Fruit fly (Drosophila melanogaster) whole organism, embryonic: ENCODE measurements around the gene CG43049.
A peak's percentile ranks its signal among the peaks of the same experiment; 100 is the strongest.

Source experiments
- Adf1 ChIP-seq: fragments of 200-800 bp; sonication (Bioruptor generic); IDR thresholded peaks from 2 replicates; pipeline ENCODE4 v1.3.6; 2022; ENCODE audit warnings: missing biosample characterization, missing genetic modification characterization
- CG10543 ChIP-seq: fragments of 200-800 bp; sonication (Bioruptor generic); optimal IDR thresholded peaks from 3 replicates; lab custom pipeline; 2017; ENCODE audit warnings: missing biosample characterization, mild to moderate bottlenecking, missing genetic modification characterization, moderate library complexity
- CG11247 ChIP-seq: fragments of 200-800 bp; sonication (Bioruptor generic); IDR thresholded peaks from 2 replicates; pipeline ENCODE4 v1.3.6; 2022; ENCODE audit warnings: missing biosample characterization, missing genetic modification characterization
- CG11560 ChIP-seq: fragments of 200-800 bp; sonication (Bioruptor generic); IDR thresholded peaks from 3 replicates; pipeline ENCODE4 v1.3.6; 2022; ENCODE audit warnings: missing biosample characterization, missing genetic modification characterization
- CG15073 ChIP-seq: fragments of 200-800 bp; sonication (Bioruptor generic); optimal IDR thresholded peaks from 2 replicates; lab custom pipeline; 2016; ENCODE audit warnings: missing biosample characterization, missing genetic modification characterization
- CG1529 ChIP-seq: fragments of 200-800 bp; sonication (Bioruptor generic); optimal IDR thresholded peaks from 3 replicates; lab custom pipeline; 2018; ENCODE audit warnings: missing biosample characterization, missing genetic modification characterization
- CG17359 ChIP-seq: fragments of 200-800 bp; sonication (Bioruptor generic); optimal IDR thresholded peaks from 3 replicates; lab custom pipeline; 2018; ENCODE audit warnings: missing biosample characterization, mild to moderate bottlenecking, missing genetic modification characterization, moderate library complexity
- CG17829 ChIP-seq: fragments of 200-800 bp; optimal IDR thresholded peaks from 2 replicates; lab custom pipeline; 2019; ENCODE audit warnings: missing biosample characterization, mild to moderate bottlenecking, missing genetic modification characterization, moderate library complexity
- CG2199 ChIP-seq: fragments of 200-800 bp; sonication (Bioruptor generic); IDR thresholded peaks from 3 replicates; pipeline ENCODE4 v1.3.6; 2022; ENCODE audit warnings: missing biosample characterization, missing genetic modification characterization
- CG30020 ChIP-seq: fragments of 200-800 bp; optimal IDR thresholded peaks from 2 replicates; lab custom pipeline; 2019; ENCODE audit warnings: missing biosample characterization, mild to moderate bottlenecking, missing genetic modification characterization, moderate library complexity
- CG30431 ChIP-seq: fragments of 200-800 bp; sonication (Bioruptor generic); optimal IDR thresholded peaks from 2 replicates; lab custom pipeline; 2017; ENCODE audit warnings: missing biosample characterization, missing genetic modification characterization
- CG32532 ChIP-seq: fragments of 200-800 bp; sonication (Bioruptor generic); IDR thresholded peaks from 2 replicates; pipeline ENCODE4 v1.3.6; 2022; ENCODE audit warnings: missing biosample characterization, missing genetic modification characterization
- CG3847 ChIP-seq: fragments of 200-800 bp; sonication (Bioruptor generic); IDR thresholded peaks from 2 replicates; pipeline ENCODE4 v1.3.6; 2022; ENCODE audit warnings: missing biosample characterization, missing genetic modification characterization
- CG6254 ChIP-seq: fragments of 200-800 bp; sonication (Bioruptor generic); optimal IDR thresholded peaks from 3 replicates; lab custom pipeline; 2017; ENCODE audit warnings: mild to moderate bottlenecking, missing biosample characterization, missing genetic modification reagents, missing genetic modification characterization
- CkIIα-i1 ChIP-seq: fragments of 200-800 bp; sonication (Bioruptor generic); IDR thresholded peaks from 2 replicates; pipeline ENCODE4 v1.3.6; 2022; ENCODE audit warnings: missing biosample characterization, missing genetic modification characterization
- Dbx ChIP-seq: fragments of 200-800 bp; sonication (Bioruptor generic); IDR thresholded peaks from 3 replicates; pipeline ENCODE4 v1.3.6; 2022; ENCODE audit warnings: missing biosample characterization, missing genetic modification characterization
- Dip2 ChIP-seq: fragments of 200-800 bp; sonication (Bioruptor generic); IDR thresholded peaks from 2 replicates; pipeline ENCODE4 v1.3.6; 2022; ENCODE audit warnings: missing biosample characterization, missing genetic modification characterization
- HLHmδ ChIP-seq: fragments of 200-800 bp; sonication (Bioruptor generic); optimal IDR thresholded peaks from 2 replicates; lab custom pipeline; 2018; ENCODE audit warnings: missing biosample characterization, mild to moderate bottlenecking, missing genetic modification characterization, moderate library complexity
- Hey ChIP-seq: fragments of 200-800 bp; sonication (Bioruptor generic); optimal IDR thresholded peaks from 3 replicates; lab custom pipeline; 2018; ENCODE audit warnings: missing biosample characterization, mild to moderate bottlenecking, missing genetic modification characterization
- Hmr ChIP-seq: fragments of 200-800 bp; sonication (Bioruptor generic); optimal IDR thresholded peaks from 3 replicates; lab custom pipeline; 2017; ENCODE audit warnings: mild to moderate bottlenecking, missing biosample characterization, missing genetic modification reagents, missing genetic modification characterization
- Hsf ChIP-seq: fragments of 200-800 bp; sonication (Bioruptor generic); optimal IDR thresholded peaks from 3 replicates; lab custom pipeline; 2016; ENCODE audit warnings: missing biosample characterization, missing genetic modification characterization
- Lhr ChIP-seq: fragments of 200-800 bp; sonication (Bioruptor generic); optimal IDR thresholded peaks from 3 replicates; lab custom pipeline; 2017; ENCODE audit warnings: mild to moderate bottlenecking, missing biosample characterization, missing genetic modification reagents, missing genetic modification characterization
- NK7.1 ChIP-seq: fragments of 200-800 bp; sonication (Bioruptor generic); optimal IDR thresholded peaks from 3 replicates; lab custom pipeline; 2016; ENCODE audit warnings: missing biosample characterization, missing genetic modification characterization
- NfI ChIP-seq: fragments of 200-800 bp; sonication (Bioruptor generic); optimal IDR thresholded peaks from 3 replicates; lab custom pipeline; 2018; ENCODE audit warnings: missing biosample characterization, mild to moderate bottlenecking, missing genetic modification characterization, moderate library complexity
- TFAM ChIP-seq: fragments of 200-800 bp; sonication (Bioruptor generic); optimal IDR thresholded peaks from 2 replicates; lab custom pipeline; 2017; ENCODE audit warnings: missing biosample characterization, missing genetic modification characterization, inconsistent platforms
- Taf1 ChIP-seq: fragments of 200-800 bp; sonication (Bioruptor generic); IDR thresholded peaks from 2 replicates; pipeline ENCODE4 v1.3.6; 2022; ENCODE audit warnings: missing biosample characterization, missing genetic modification characterization
- abd-A ChIP-seq: fragments of 200-800 bp; sonication (Bioruptor generic); optimal IDR thresholded peaks from 3 replicates; lab custom pipeline; 2019; ENCODE audit warnings: missing biosample characterization, mild to moderate bottlenecking, missing genetic modification characterization, moderate library complexity
- ato ChIP-seq: fragments of 200-800 bp; sonication (Bioruptor generic); IDR thresholded peaks from 2 replicates; pipeline ENCODE4 v1.3.6; 2022; ENCODE audit warnings: missing biosample characterization, missing genetic modification characterization; ENCODE audit not compliant: partially characterized antibody
- bcd ChIP-seq: fragments of 200-800 bp; sonication (Bioruptor generic); optimal IDR thresholded peaks from 2 replicates; lab custom pipeline; 2017; ENCODE audit warnings: missing biosample characterization, mild to moderate bottlenecking, missing genetic modification characterization
- bsh ChIP-seq, 2 experiments: fragments of 200-800 bp; sonication (Bioruptor generic); optimal IDR thresholded peaks; 2 replicates each; lab custom pipeline; 2017 to 2018; ENCODE audit warnings: mild to moderate bottlenecking in 2 of 2, missing biosample characterization in 2 of 2, missing genetic modification characterization in 2 of 2, moderate library complexity in 1 of 2
- dm ChIP-seq: fragments of 200-800 bp; sonication (Bioruptor generic); optimal IDR thresholded peaks from 3 replicates; lab custom pipeline; 2016; ENCODE audit warnings: missing biosample characterization, missing genetic modification characterization
- fru ChIP-seq: fragments of >200 bp; optimal IDR thresholded peaks from 2 replicates; lab custom pipeline; 2017
- gfzf ChIP-seq: fragments of 200-800 bp; sonication (Bioruptor generic); optimal IDR thresholded peaks from 2 replicates; lab custom pipeline; 2016; ENCODE audit warnings: missing biosample characterization, mild to moderate bottlenecking, missing genetic modification characterization, moderate library complexity
- hth ChIP-seq: fragments of >200 bp; optimal IDR thresholded peaks from 2 replicates; lab custom pipeline; 2017; ENCODE audit warnings: inconsistent platforms
- ken ChIP-seq: fragments of 200-800 bp; sonication (Bioruptor generic); IDR thresholded peaks from 3 replicates; pipeline ENCODE4 v1.3.6; 2022; ENCODE audit warnings: missing biosample characterization, missing genetic modification characterization
- mirr ChIP-seq: fragments of 200-800 bp; sonication (Bioruptor generic); optimal IDR thresholded peaks from 3 replicates; lab custom pipeline; 2018; ENCODE audit warnings: missing biosample characterization, mild to moderate bottlenecking, missing genetic modification characterization
- nau ChIP-seq: fragments of 200-800 bp; sonication (Bioruptor generic); optimal IDR thresholded peaks from 3 replicates; lab custom pipeline; 2017; ENCODE audit warnings: missing biosample characterization, mild to moderate bottlenecking, missing genetic modification characterization, missing genetic modification reagents
- nmo ChIP-seq: fragments of 200-800 bp; sonication (Bioruptor generic); optimal IDR thresholded peaks from 2 replicates; lab custom pipeline; 2018; ENCODE audit warnings: missing biosample characterization, mild to moderate bottlenecking, missing genetic modification characterization, moderate library complexity
- onecut ChIP-seq: fragments of 200-800 bp; sonication (Bioruptor generic); IDR thresholded peaks from 2 replicates; pipeline ENCODE4 v1.3.6; 2022; ENCODE audit warnings: missing biosample characterization, missing genetic modification characterization
- pfk ChIP-seq: fragments of 200-800 bp; sonication (Bioruptor generic); optimal IDR thresholded peaks from 2 replicates; lab custom pipeline; 2018; ENCODE audit warnings: missing biosample characterization, mild to moderate bottlenecking, missing genetic modification characterization, moderate library complexity
- pita ChIP-seq: fragments of 200-800 bp; sonication (Bioruptor generic); optimal IDR thresholded peaks from 2 replicates; lab custom pipeline; 2017; ENCODE audit warnings: missing biosample characterization, mild to moderate bottlenecking, missing genetic modification characterization
- pum ChIP-seq: fragments of 200-800 bp; sonication (Bioruptor generic); optimal IDR thresholded peaks from 2 replicates; lab custom pipeline; 2016; ENCODE audit warnings: missing biosample characterization, missing genetic modification characterization
- run ChIP-seq: fragments of 200-800 bp; sonication (Bioruptor generic); optimal IDR thresholded peaks from 3 replicates; lab custom pipeline; 2018; ENCODE audit warnings: missing biosample characterization, mild to moderate bottlenecking, missing genetic modification characterization
- sim ChIP-seq: fragments of 200-800 bp; sonication (Bioruptor generic); IDR thresholded peaks from 2 replicates; pipeline ENCODE4 v1.3.6; 2022; ENCODE audit warnings: missing biosample characterization, missing genetic modification characterization
- sima ChIP-seq: fragments of 200-800 bp; sonication (Bioruptor generic); optimal IDR thresholded peaks from 2 replicates; lab custom pipeline; 2016; ENCODE audit warnings: missing biosample characterization, missing genetic modification characterization
- tll ChIP-seq, 2 experiments: fragments of 200-800 bp in 1 of 2; fragments of >200 bp in 1 of 2; sonication (Bioruptor generic) in 1 of 2; optimal IDR thresholded peaks; 2 replicates each; lab custom pipeline; 2017 to 2019; ENCODE audit warnings: missing biosample characterization in 2 of 2, missing genetic modification characterization in 2 of 2, mild to moderate bottlenecking in 1 of 2, moderate library complexity in 1 of 2
- usp ChIP-seq: fragments of >200 bp; optimal IDR thresholded peaks from 2 replicates; lab custom pipeline; 2017; ENCODE audit warnings: missing biosample characterization, missing genetic modification characterization
- wdn ChIP-seq: fragments of 200-800 bp; sonication (Bioruptor generic); IDR thresholded peaks from 2 replicates; pipeline ENCODE4 v1.3.6; 2022; ENCODE audit warnings: missing biosample characterization, missing genetic modification characterization

CG43049 gene

DNA sequence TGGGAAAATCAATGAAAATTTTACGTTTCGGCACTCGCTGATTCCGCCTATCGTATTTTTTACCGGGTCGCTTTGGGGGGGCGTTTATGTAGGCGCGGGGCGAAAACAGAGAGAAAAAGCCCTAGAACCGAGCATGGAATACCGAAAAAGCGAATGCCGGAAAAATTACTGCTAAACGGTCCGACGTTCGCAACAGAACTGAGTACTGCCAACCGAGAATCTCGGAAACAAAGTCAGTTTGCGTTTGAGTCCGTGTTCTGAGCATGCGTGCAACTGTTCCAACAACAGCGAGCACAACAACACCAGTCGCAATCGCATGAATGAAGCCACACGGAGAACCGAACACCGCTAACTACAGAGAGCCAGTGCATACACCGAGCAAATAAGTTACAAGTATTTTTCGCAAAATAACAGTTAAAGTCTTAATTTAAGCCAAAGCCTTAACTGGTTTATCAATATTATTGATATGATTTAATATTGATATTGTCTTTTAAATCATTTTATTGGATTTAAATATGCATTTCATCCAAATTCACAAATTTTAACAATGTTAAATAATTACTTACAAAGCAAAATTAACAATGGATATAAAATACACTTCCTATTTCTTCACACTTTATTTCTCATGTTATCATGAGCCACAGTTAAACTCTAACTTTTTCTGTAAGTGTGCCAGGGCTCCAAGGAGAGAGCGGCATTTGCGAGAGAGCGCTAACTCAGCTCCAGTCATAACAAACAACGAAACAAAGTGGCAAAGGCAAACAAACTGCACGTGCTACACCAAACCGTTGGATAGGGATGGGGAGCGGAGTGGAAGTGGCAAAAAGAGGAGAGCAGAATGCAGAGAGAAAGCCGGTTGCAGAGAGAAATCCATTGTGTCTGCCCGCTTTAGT is 34.4 kb upstream of the CG43049 start, which contains the start of gene CG3961 (continued):
- TF ChIP-seq pfk (GFP tag; lab: Kevin White, UChicago) (no peak), Hey (peak; percentile 59), fru (lab: Kevin White, UChicago) (no peak), run (peak; percentile 97), CG6254 (peak; percentile 96), Taf1 (GFP tag; lab: Robert Waterston, UW) (peak; percentile 51; the same call in 1 of the 2 replicates), CG11247 (GFP tag; lab: Robert Waterston, UW) (peak; percentile 65), NK7.1 (peak; percentile 81), HLHmδ (GFP tag; lab: Kevin White, UChicago) (peak; percentile 97), hth (lab: Kevin White, UChicago) (no peak), Dip2 (GFP tag; lab: Robert Waterston, UW) (no peak; the same call in 1 of the 2 replicates), Dbx (GFP tag; lab: Robert Waterston, UW) (peak; percentile 80), wdn (peak; percentile 80), Adf1 (peak; percentile 40), Hmr (GFP tag; lab: Kevin White, UChicago) (peak; percentile 98), CG30431 (GFP tag; lab: Kevin White, UChicago) (peak; percentile 94), ken (GFP tag; lab: Robert Waterston, UW) (peak; percentile 80; the same call in 2 of the 3 replicates), nau (GFP tag; lab: Kevin White, UChicago) (peak; percentile 95), Lhr (GFP tag; lab: Kevin White, UChicago) (peak; percentile 95), sim (GFP tag; lab: Robert Waterston, UW) (peak; percentile 80; the same call in 1 of the 2 replicates), pita (GFP tag; lab: Kevin White, UChicago) (no peak), CG17829 (tag; lab: Kevin White, UChicago) (peak; percentile 99), TFAM (peak; percentile 88), tll (GFP tag; optimal IDR thresholded peaks at IDR 0.05; lab: Kevin White, UChicago) (peak in 1 of 2 experiments; percentile 71), CG3847 (GFP tag; lab: Robert Waterston, UW) (peak; percentile 88), abd-A (tag; lab: Kevin White, UChicago) (peak; percentile 13), CG32532 (GFP tag; lab: Robert Waterston, UW) (peak; percentile 79), gfzf (GFP tag; lab: Kevin White, UChicago) (no peak), nmo (GFP tag; lab: Kevin White, UChicago) (peak; percentile 100), onecut (peak; percentile 83), CG2199 (GFP tag; lab: Robert Waterston, UW) (0 out of 3 replicates have a peak, but pooled peaks have one; percentile 8), CkIIα-i1 (GFP tag; lab: Robert Waterston, UW) (no peak), mirr (peak; percentile 67), sima (peak; percentile 30), NfI (GFP tag; lab: Kevin White, UChicago) (peak; percentile 95), CG10543 (GFP tag; lab: Kevin White, UChicago) (peak; percentile 95), CG1529 (peak; percentile 99), Hsf (GFP tag; lab: Kevin White, UChicago) (peak; percentile 96), bsh (GFP tag; optimal IDR thresholded peaks at IDR 0.05; lab: Kevin White, UChicago) (peak; percentile 97 to 98), pum (GFP tag; lab: Kevin White, UChicago) (peak; percentile 87), CG11560 (tag; lab: Robert Waterston, UW) (peak; percentile 84; the same call in 2 of the 3 replicates), usp (GFP tag; lab: Kevin White, UChicago) (no peak), dm (GFP tag; lab: Kevin White, UChicago) (peak; percentile 85), CG15073 (GFP tag; lab: Kevin White, UChicago) (peak; percentile 77), bcd (peak; percentile 97), CG17359 (peak; percentile 97), CG30020 (peak; percentile 90), ato (GFP tag; lab: Robert Waterston, UW) (no peak; the same call in 1 of the 2 replicates)
